Worm (Caenorhabditis elegans) whole organism, young adult: ENCODE results near the gene fubl-2.

Source experiments
- B0019.2 ChIP-seq: fragments of 200-800 bp; sonication (Bioruptor generic); conservative IDR thresholded peaks from 2 replicates; pipeline ENCODE4 v1.3.6; 2022; ENCODE audit warnings: missing genetic modification reagents, missing genetic modification characterization, missing compliant biosample characterization
- B0035.1 ChIP-seq: sonication (generic microtip); optimal IDR thresholded peaks from 2 replicates; lab custom pipeline; 2016; ENCODE audit warnings: missing genetic modification characterization, mild to moderate bottlenecking, missing compliant biosample characterization, missing genotype, missing genetic modification reagents
- F22D6.2 ChIP-seq: sonication (generic microtip); optimal IDR thresholded peaks from 2 replicates; lab custom pipeline; 2016; ENCODE audit warnings: mild to moderate bottlenecking, missing genetic modification characterization, missing compliant biosample characterization
- F33H1.4 ChIP-seq: fragments of 200-800 bp; sonication (Bioruptor generic); IDR thresholded peaks from 2 replicates; pipeline ENCODE4 v1.3.6; 2022; ENCODE audit warnings: missing genetic modification reagents, missing genetic modification characterization, missing compliant biosample characterization
- F39B2.1 ChIP-seq: fragments of 200-800 bp; sonication (Bioruptor generic); IDR thresholded peaks from 2 replicates; pipeline ENCODE4 v1.3.6; 2022; ENCODE audit warnings: missing genetic modification reagents, missing genetic modification characterization, missing compliant biosample characterization
- F55B11.4 ChIP-seq: sonication (generic microtip); optimal IDR thresholded peaks from 2 replicates; lab custom pipeline; 2016; ENCODE audit warnings: missing compliant biosample characterization, missing genetic modification characterization, borderline replicate concordance; ENCODE audit not compliant: insufficient read depth
- F57A8.1 ChIP-seq: fragments of 200-800 bp; sonication (Bioruptor generic); optimal IDR thresholded peaks from 2 replicates; lab custom pipeline; 2018; ENCODE audit warnings: mild to moderate bottlenecking, missing genetic modification characterization, moderate library complexity, missing compliant biosample characterization
- K12H6.12 ChIP-seq: fragments of 200-800 bp; sonication (Bioruptor generic); optimal IDR thresholded peaks from 2 replicates; lab custom pipeline; 2018; ENCODE audit warnings: mild to moderate bottlenecking, missing genetic modification characterization, missing compliant biosample characterization
- T26A5.8 ChIP-seq: sonication (generic microtip); optimal IDR thresholded peaks from 2 replicates; lab custom pipeline; 2016; ENCODE audit warnings: missing genetic modification characterization, missing compliant biosample characterization
- Y53G8AR.9 ChIP-seq: fragments of 200-800 bp; sonication (Bioruptor generic); conservative IDR thresholded peaks from 2 replicates; pipeline ENCODE4 v1.3.6; 2022; ENCODE audit warnings: missing genetic modification reagents, missing genetic modification characterization, missing compliant biosample characterization
- Y56A3A.18 ChIP-seq: fragments of 200-800 bp; sonication (Bioruptor generic); IDR thresholded peaks from 2 replicates; pipeline ENCODE4 v1.3.6; 2022; ENCODE audit warnings: missing genetic modification reagents, missing genetic modification characterization, missing compliant biosample characterization
- ccch-3 ChIP-seq: fragments of 200-800 bp; sonication (Bioruptor generic); optimal IDR thresholded peaks from 2 replicates; lab custom pipeline; 2018; ENCODE audit warnings: mild to moderate bottlenecking, missing genetic modification characterization, missing compliant biosample characterization
- ceh-100 ChIP-seq: fragments of 200-800 bp; sonication (Bioruptor generic); IDR thresholded peaks from 2 replicates; pipeline ENCODE4 v1.3.6; 2022; ENCODE audit warnings: missing genetic modification reagents, missing genetic modification characterization, missing compliant biosample characterization
- ceh-58 ChIP-seq: fragments of 200-800 bp; sonication (Bioruptor generic); IDR thresholded peaks from 2 replicates; pipeline ENCODE4 v1.3.6; 2022; ENCODE audit warnings: missing genetic modification characterization, missing compliant biosample characterization
- dox-1 ChIP-seq: fragments of 200-800 bp; sonication (Bioruptor generic); IDR thresholded peaks from 2 replicates; pipeline ENCODE4 v1.3.6; 2022; ENCODE audit warnings: missing genetic modification reagents, missing genetic modification characterization, missing compliant biosample characterization
- egl-18 ChIP-seq: fragments of 200-800 bp; sonication (Bioruptor generic); IDR thresholded peaks from 2 replicates; pipeline ENCODE4 v1.3.6; 2022; ENCODE audit warnings: missing genetic modification reagents, missing genetic modification characterization, missing compliant biosample characterization
- fkh-3 ChIP-seq: sonication (generic microtip); optimal IDR thresholded peaks from 2 replicates; lab custom pipeline; 2016; ENCODE audit warnings: mild to moderate bottlenecking, missing genetic modification characterization, missing compliant biosample characterization
- gei-17 ChIP-seq: fragments of 200-800 bp; sonication (Bioruptor generic); optimal IDR thresholded peaks from 2 replicates; lab custom pipeline; 2018; ENCODE audit warnings: mild to moderate bottlenecking, missing genetic modification characterization, missing compliant biosample characterization
- hlh-12 ChIP-seq: sonication (generic microtip); optimal IDR thresholded peaks from 2 replicates; lab custom pipeline; 2016; ENCODE audit warnings: missing genetic modification characterization, missing compliant biosample characterization
- let-526 ChIP-seq: fragments of 200-800 bp; sonication (Bioruptor generic); IDR thresholded peaks from 2 replicates; pipeline ENCODE4 v1.3.6; 2022; ENCODE audit warnings: missing genetic modification reagents, missing genetic modification characterization, missing compliant biosample characterization
- lin-54 ChIP-seq: fragments of 200-800 bp; sonication (Bioruptor generic); optimal IDR thresholded peaks from 2 replicates; lab custom pipeline; 2018; ENCODE audit warnings: mild to moderate bottlenecking, missing genetic modification characterization, missing compliant biosample characterization
- lir-1 ChIP-seq: fragments of 200-800 bp; sonication (Bioruptor generic); conservative IDR thresholded peaks from 2 replicates; pipeline ENCODE4 v1.3.6; 2022; ENCODE audit warnings: missing genetic modification reagents, missing genetic modification characterization, missing compliant biosample characterization
- lsy-27 ChIP-seq: sonication (generic microtip); optimal IDR thresholded peaks from 2 replicates; lab custom pipeline; 2017; ENCODE audit warnings: missing genetic modification characterization, mild to moderate bottlenecking, missing compliant biosample characterization, antibody characterized with exemption, missing genotype, borderline replicate concordance; ENCODE audit not compliant: insufficient read depth
- madf-10 ChIP-seq: sonication (generic microtip); optimal IDR thresholded peaks from 2 replicates; lab custom pipeline; 2016; ENCODE audit warnings: mild to moderate bottlenecking, missing genetic modification characterization, missing compliant biosample characterization
- mcd-1 ChIP-seq: fragments of 200-800 bp; sonication (Bioruptor generic); IDR thresholded peaks from 2 replicates; pipeline ENCODE4 v1.3.6; 2022; ENCODE audit warnings: missing genetic modification reagents, missing genetic modification characterization, missing compliant biosample characterization
- pha-4 ChIP-seq: fragments of 150-350 bp; sonication (generic microtip); optimal IDR thresholded peaks from 2 replicates; lab custom pipeline; 2014; ENCODE audit warnings: missing biosample characterization, missing genetic modification reagents, missing genetic modification characterization
- sdz-38 ChIP-seq: sonication (generic microtip); optimal IDR thresholded peaks from 2 replicates; lab custom pipeline; 2016; ENCODE audit warnings: missing genotype, missing genetic modification characterization, missing compliant biosample characterization
- snpc-4 ChIP-seq, 5 experiments: fragments of 150-350 bp in 1 of 5; sonication (generic microtip) in 4 of 5; optimal IDR thresholded peaks; 2 replicates each; lab custom pipeline; 2014 to 2018; ENCODE audit warnings: missing genetic modification characterization in 5 of 5, missing biosample characterization in 3 of 5, antibody characterized with exemption in 2 of 5, mild to moderate bottlenecking in 2 of 5, missing compliant biosample characterization in 2 of 5, missing genotype in 2 of 5, moderate library complexity in 2 of 5, missing genetic modification reagents in 1 of 5
- somi-1 ChIP-seq: fragments of 200-800 bp; sonication (Bioruptor generic); optimal IDR thresholded peaks from 2 replicates; lab custom pipeline; 2018; ENCODE audit warnings: mild to moderate bottlenecking, missing genetic modification characterization, missing compliant biosample characterization
- sptf-2 ChIP-seq: fragments of 200-800 bp; sonication (Bioruptor generic); optimal IDR thresholded peaks from 2 replicates; lab custom pipeline; 2018; ENCODE audit warnings: mild to moderate bottlenecking, missing genetic modification characterization, missing compliant biosample characterization
- tbp1 ChIP-seq: fragments of 200-800 bp; sonication (Bioruptor generic); optimal IDR thresholded peaks from 2 replicates; lab custom pipeline; 2018; ENCODE audit warnings: mild to moderate bottlenecking, missing genetic modification characterization, missing compliant biosample characterization
- unc-130 ChIP-seq: sonication (generic microtip); optimal IDR thresholded peaks from 2 replicates; lab custom pipeline; 2016; ENCODE audit warnings: missing genetic modification reagents, missing genetic modification characterization, missing compliant biosample characterization
- ztf-22 ChIP-seq: fragments of 200-800 bp; sonication (Bioruptor generic); optimal IDR thresholded peaks from 2 replicates; lab custom pipeline; 2018; ENCODE audit warnings: mild to moderate bottlenecking, missing genetic modification characterization, moderate library complexity, missing compliant biosample characterization
- ztf-26 ChIP-seq: sonication (generic microtip); optimal IDR thresholded peaks from 2 replicates; lab custom pipeline; 2017; ENCODE audit warnings: missing genetic modification characterization, missing compliant biosample characterization
- ztf-6 ChIP-seq: fragments of 200-800 bp; sonication (Bioruptor generic); IDR thresholded peaks from 2 replicates; pipeline ENCODE4 v1.3.6; 2022; ENCODE audit warnings: missing genetic modification reagents, missing genetic modification characterization, missing compliant biosample characterization

The fubl-2 gene

ce11 chrIII:7096481-7096880 is 8.9 kb upstream of the fubl-2 start:
- no peak for TF ChIP-seq let-526
- TF ChIP-seq dox-1 (GFP tag; lab: Robert Waterston, UW) = no peak
- TF ChIP-seq sdz-38 (tag; lab: Kevin White, UChicago) = no peak
- TF ChIP-seq, all 124 proteins: peak for 0

- TF ChIP-seq mcd-1 (GFP tag; lab: Robert Waterston, UW) = no peak
- TF ChIP-seq Y53G8AR.9 (GFP tag; lab: Robert Waterston, UW) = no peak
- no peak for TF ChIP-seq madf-10
- TF ChIP-seq Y56A3A.18 (GFP tag; lab: Robert Waterston, UW) = no peak
- no peak for TF ChIP-seq ztf-22 (GFP tag; lab: Kevin White, UChicago)
- TF ChIP-seq F55B11.4 = no peak
- TF ChIP-seq F57A8.1 (GFP tag; lab: Kevin White, UChicago) = no peak
- TF ChIP-seq snpc-4 (GFP tag; optimal IDR thresholded peaks at IDR 0.05; lab: Kevin White, UChicago) = no peak
- TF ChIP-seq snpc-4 (tag; optimal IDR thresholded peaks at IDR 0.05; lab: Kevin White, UChicago) = no peak
- no peak for TF ChIP-seq lsy-27
- no peak for TF ChIP-seq sdz-38 (tag; lab: Kevin White, UChicago)
These were observed 7.6 kb upstream of the fubl-2 start, which contains the start of gene nhr-9 for ce11 chrIII:7095156-7095555. TSS of gene nhr-9 (plus strand) at chrIII:7095462.

ce11 chrIII:7091042-7091441 is 3.5 kb upstream of the fubl-2 start, which contains the start of gene ZK418.2:
TSS of gene ZK418.2 (plus strand) at chrIII:7091342.
- TF ChIP-seq egl-18 (GFP tag; lab: Robert Waterston, UW) (no peak), ztf-6 (GFP tag; lab: Robert Waterston, UW) (no peak), K12H6.12 (tag; lab: Kevin White, UChicago) (no peak), F57A8.1 (GFP tag; lab: Kevin White, UChicago) (no peak), F33H1.4 (GFP tag; lab: Robert Waterston, UW) (no peak), pha-4 (tag; lab: Kevin White, UChicago) (no peak), B0035.1 (no peak), mcd-1 (GFP tag; lab: Robert Waterston, UW) (no peak), snpc-4 (GFP tag; optimal IDR thresholded peaks at IDR 0.05; lab: Kevin White, UChicago) (no peak), snpc-4 (tag; optimal IDR thresholded peaks at IDR 0.05; lab: Kevin White, UChicago) (no peak), somi-1 (no peak), ztf-26 (no peak), ceh-58 (GFP tag; lab: Robert Waterston, UW) (no peak), F39B2.1 (GFP tag; lab: Robert Waterston, UW) (no peak), hlh-12 (tag; lab: Kevin White, UChicago) (no peak)
- TF ChIP-seq, all 124 proteins: peak for 0

- TF ChIP-seq ccch-3 (GFP tag; lab: Kevin White, UChicago) = no peak
- TF ChIP-seq F22D6.2 (tag; lab: Kevin White, UChicago) = no peak
- TF ChIP-seq gei-17 (GFP tag; lab: Kevin White, UChicago) = no peak
- TF ChIP-seq fkh-3 = no peak
- no peak for TF ChIP-seq unc-130 (GFP tag; lab: Kevin White, UChicago)
- no peak for TF ChIP-seq K12H6.12 (tag; lab: Kevin White, UChicago)
- no peak for TF ChIP-seq ceh-100 (GFP tag; lab: Robert Waterston, UW)
- no peak for TF ChIP-seq lir-1 (GFP tag; lab: Robert Waterston, UW)
- no peak for TF ChIP-seq T26A5.8 (tag; lab: Kevin White, UChicago)
- TF ChIP-seq sptf-2 (GFP tag; lab: Kevin White, UChicago) = no peak
- no peak for TF ChIP-seq B0019.2 (GFP tag; lab: Robert Waterston, UW)
- TF ChIP-seq tbp1 (GFP tag; lab: Kevin White, UChicago) = no peak
- TF ChIP-seq lin-54 (GFP tag; lab: Kevin White, UChicago) = no peak
These were observed 3.0 kb upstream of the fubl-2 start, which contains the start of gene ZK418.10 for ce11 chrIII:7090545-7090944. TSS of gene ZK418.10 (minus strand) at chrIII:7090692.
